Fruit fly (Drosophila melanogaster) whole organism, embryonic: Measurements from ENCODE around the gene HP5.

Source experiments
- CG6791 ChIP-seq: fragments of 200-800 bp; sonication (Bioruptor generic); IDR thresholded peaks from 3 replicates; pipeline ENCODE4 v1.3.6; 2022; ENCODE audit warnings: missing biosample characterization, missing genetic modification characterization; ENCODE audit not compliant: partially characterized antibody
- bowl ChIP-seq: fragments of 200-800 bp; sonication (Bioruptor generic); IDR thresholded peaks from 2 replicates; pipeline ENCODE4 v1.3.6; 2022; ENCODE audit warnings: missing biosample characterization, missing genetic modification characterization

dm6 chrX:11424512-11424911, 30.1 kb upstream of the HP5 start:
- TF ChIP-seq bowl (no peak), CG6791 (GFP tag; lab: Robert Waterston, UW) (no peak)
